Worm (Caenorhabditis elegans): ENCODE measurements around the gene srx-134.

DNA sequence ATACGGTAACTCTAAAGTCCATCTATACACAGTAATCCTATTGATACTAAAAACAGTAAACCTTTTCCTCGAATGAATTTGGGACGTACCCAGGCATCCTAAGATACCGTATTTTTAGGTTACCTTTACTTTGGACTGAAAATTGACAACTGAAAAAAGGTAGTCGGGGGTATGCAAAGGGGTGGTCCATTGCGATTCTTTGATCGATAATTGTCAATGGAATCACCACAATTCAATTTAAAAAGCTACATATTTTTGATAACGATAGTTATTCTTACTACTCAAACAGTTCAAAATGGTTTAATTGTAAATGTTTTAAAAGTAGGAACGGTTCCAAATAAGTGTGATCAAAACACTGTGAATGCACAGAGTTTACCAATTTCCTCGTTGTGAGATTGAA, 22.3 kb downstream of the srx-134 start, which contains the start of gene srx-129:
- TF ChIP-seq efl-1 (GFP tag; optimal IDR thresholded peaks at IDR 0.05) (no peak), sea-2 (GFP tag; IDR thresholded peaks at IDR 0.05) (no peak), ztf-18 (tag; optimal IDR thresholded peaks at IDR 0.05) (no peak), F57A8.1 (GFP tag; optimal IDR thresholded peaks at IDR 0.05) (no peak), B0019.2 (GFP tag; conservative IDR thresholded peaks at IDR 0.05) (no peak), repo-1 (tag; optimal IDR thresholded peaks at IDR 0.05) (no peak), nhr-179 (tag; optimal IDR thresholded peaks at IDR 0.05) (no peak), nfya-1 (tag; optimal IDR thresholded peaks at IDR 0.05; ENCODE audit: borderline replicate concordance, insufficient read depth) (no peak)
